Fruit fly (Drosophila melanogaster) whole organism, prepupa: Measurements from ENCODE around the gene Dsor1.
A peak's percentile ranks its signal among the peaks of the same experiment; 100 is the strongest.

Source experiments
- Blimp-1 ChIP-seq: fragments of 200-800 bp; sonication (Bioruptor generic); optimal IDR thresholded peaks from 3 replicates; lab custom pipeline; 2017; ENCODE audit warnings: missing biosample characterization, missing genetic modification characterization, mild to moderate bottlenecking, moderate library complexity, missing genetic modification reagents
- CG10631 ChIP-seq: fragments of 200-800 bp; sonication (Bioruptor generic); optimal IDR thresholded peaks from 2 replicates; lab custom pipeline; 2016; ENCODE audit warnings: missing biosample characterization, missing genetic modification characterization
- CG11294 ChIP-seq: fragments of 200-800 bp; sonication (Bioruptor generic); IDR thresholded peaks from 2 replicates; pipeline ENCODE4 v1.3.6; 2022; ENCODE audit warnings: missing biosample characterization, missing genetic modification characterization
- CG11762 ChIP-seq: fragments of 200-800 bp; sonication (Bioruptor generic); optimal IDR thresholded peaks from 3 replicates; lab custom pipeline; 2016; ENCODE audit warnings: missing biosample characterization, missing genetic modification characterization; ENCODE audit not compliant: insufficient read depth
- CG11902 ChIP-seq: fragments of 200-800 bp; sonication (Bioruptor generic); optimal IDR thresholded peaks from 3 replicates; lab custom pipeline; 2016; ENCODE audit warnings: missing biosample characterization, missing genetic modification characterization
- CG1621 ChIP-seq: fragments of 200-800 bp; sonication (Bioruptor generic); optimal IDR thresholded peaks from 3 replicates; lab custom pipeline; 2018; ENCODE audit warnings: missing biosample characterization, mild to moderate bottlenecking, missing genetic modification characterization
- CG16779 ChIP-seq: fragments of 200-800 bp; sonication (Bioruptor generic); optimal IDR thresholded peaks from 3 replicates; lab custom pipeline; 2017; ENCODE audit warnings: missing biosample characterization, mild to moderate bottlenecking, missing genetic modification characterization
- CG3032 ChIP-seq: fragments of 200-800 bp; optimal IDR thresholded peaks from 2 replicates; lab custom pipeline; 2019; ENCODE audit warnings: missing biosample characterization, mild to moderate bottlenecking, missing genetic modification characterization, moderate library complexity
- CG32006 ChIP-seq: fragments of 200-800 bp; sonication (Bioruptor generic); optimal IDR thresholded peaks from 3 replicates; lab custom pipeline; 2017; ENCODE audit warnings: missing biosample characterization, mild to moderate bottlenecking, missing genetic modification characterization
- CG34406 ChIP-seq: fragments of 200-800 bp; sonication (Bioruptor generic); optimal IDR thresholded peaks from 3 replicates; lab custom pipeline; 2016; ENCODE audit warnings: missing biosample characterization, missing genetic modification characterization
- CG3919 ChIP-seq: fragments of 200-800 bp; sonication (Bioruptor generic); optimal IDR thresholded peaks from 3 replicates; lab custom pipeline; 2016; ENCODE audit warnings: missing biosample characterization, missing genetic modification characterization
- CG6163 ChIP-seq: fragments of 200-800 bp; sonication (Bioruptor generic); IDR thresholded peaks from 3 replicates; pipeline ENCODE4 v1.3.6; 2022; ENCODE audit warnings: missing biosample characterization, missing genetic modification characterization
- CG6276 ChIP-seq: fragments of 200-800 bp; sonication (Bioruptor generic); optimal IDR thresholded peaks from 2 replicates; lab custom pipeline; 2017; ENCODE audit warnings: missing biosample characterization, mild to moderate bottlenecking, missing genetic modification characterization
- CG6808 ChIP-seq: fragments of 200-800 bp; sonication (Bioruptor generic); optimal IDR thresholded peaks from 3 replicates; lab custom pipeline; 2017; ENCODE audit warnings: missing biosample characterization, missing genetic modification characterization, mild to moderate bottlenecking, moderate library complexity, missing genetic modification reagents
- CG7368 ChIP-seq: fragments of 200-800 bp; sonication (Bioruptor generic); optimal IDR thresholded peaks from 3 replicates; lab custom pipeline; 2016; ENCODE audit warnings: missing biosample characterization, missing genetic modification characterization
- CG8119 ChIP-seq: fragments of 200-800 bp; sonication (Bioruptor generic); IDR thresholded peaks from 3 replicates; pipeline ENCODE4 v1.3.6; 2022; ENCODE audit warnings: missing biosample characterization, missing genetic modification characterization
- CG8319 ChIP-seq: fragments of 200-800 bp; sonication (Bioruptor generic); optimal IDR thresholded peaks from 3 replicates; lab custom pipeline; 2016; ENCODE audit warnings: missing biosample characterization, missing genetic modification characterization
- CG9139 ChIP-seq: fragments of 200-800 bp; sonication (Bioruptor generic); optimal IDR thresholded peaks from 3 replicates; lab custom pipeline; 2017; ENCODE audit warnings: missing biosample characterization, mild to moderate bottlenecking, missing genetic modification characterization
- Eip75B ChIP-seq: fragments of 200-800 bp; sonication (Bioruptor generic); optimal IDR thresholded peaks from 3 replicates; lab custom pipeline; 2016; ENCODE audit warnings: missing biosample characterization, missing genetic modification characterization
- Eip78C ChIP-seq: fragments of 200-800 bp; sonication (Bioruptor generic); peaks from one replicate; lab custom pipeline; 2016; ENCODE audit warnings: missing biosample characterization, missing genetic modification characterization
- Eip93F ChIP-seq: fragments of 200-800 bp; sonication (Bioruptor generic); optimal IDR thresholded peaks from 2 replicates; lab custom pipeline; 2016; ENCODE audit warnings: missing biosample characterization, mild to moderate bottlenecking, missing genetic modification characterization
- Ets21C ChIP-seq: fragments of 200-800 bp; sonication (Bioruptor generic); optimal IDR thresholded peaks from 3 replicates; lab custom pipeline; 2016; ENCODE audit warnings: missing biosample characterization, missing genetic modification characterization
- Ets96B ChIP-seq: fragments of 200-800 bp; optimal IDR thresholded peaks from 2 replicates; lab custom pipeline; 2019; ENCODE audit warnings: missing biosample characterization, mild to moderate bottlenecking, missing genetic modification characterization, moderate library complexity
- Gug ChIP-seq: fragments of 200-800 bp; sonication (Bioruptor generic); IDR thresholded peaks from 2 replicates; pipeline ENCODE4 v1.3.6; 2022; ENCODE audit warnings: missing biosample characterization, missing genetic modification characterization
- Hr39 ChIP-seq: fragments of 200-800 bp; sonication (Bioruptor generic); optimal IDR thresholded peaks from 2 replicates; lab custom pipeline; 2016; ENCODE audit warnings: missing biosample characterization, missing genetic modification characterization
- Hr4 ChIP-seq: fragments of 200-800 bp; sonication (Bioruptor generic); optimal IDR thresholded peaks from 3 replicates; lab custom pipeline; 2016; ENCODE audit warnings: missing biosample characterization, missing genetic modification characterization
- Lpt ChIP-seq: fragments of 200-800 bp; sonication (Bioruptor generic); optimal IDR thresholded peaks from 3 replicates; lab custom pipeline; 2016; ENCODE audit warnings: missing biosample characterization, missing genetic modification characterization
- Met ChIP-seq: fragments of 200-800 bp; sonication (Bioruptor generic); optimal IDR thresholded peaks from 3 replicates; lab custom pipeline; 2016; ENCODE audit warnings: missing biosample characterization, missing genetic modification characterization
- OdsH ChIP-seq: fragments of 200-800 bp; sonication (Bioruptor generic); optimal IDR thresholded peaks from 3 replicates; lab custom pipeline; 2016; ENCODE audit warnings: missing biosample characterization, missing genetic modification characterization
- Smox ChIP-seq: fragments of 200-800 bp; sonication (Bioruptor generic); optimal IDR thresholded peaks from 3 replicates; lab custom pipeline; 2016; ENCODE audit warnings: missing biosample characterization, missing genetic modification characterization
- Sox15 ChIP-seq: fragments of 200-800 bp; sonication (Bioruptor generic); optimal IDR thresholded peaks from 3 replicates; lab custom pipeline; 2016; ENCODE audit warnings: missing biosample characterization, missing genetic modification characterization
- achi ChIP-seq: fragments of 200-800 bp; sonication (Bioruptor generic); optimal IDR thresholded peaks from 3 replicates; lab custom pipeline; 2016; ENCODE audit warnings: missing biosample characterization, missing genetic modification characterization
- acj6 ChIP-seq: fragments of 200-800 bp; sonication (Bioruptor generic); optimal IDR thresholded peaks from 3 replicates; lab custom pipeline; 2016; ENCODE audit warnings: missing biosample characterization, missing genetic modification characterization
- cyc ChIP-seq: fragments of 200-800 bp; sonication (Bioruptor generic); optimal IDR thresholded peaks from 3 replicates; lab custom pipeline; 2016; ENCODE audit warnings: missing biosample characterization, missing genetic modification characterization
- dac ChIP-seq: fragments of 200-800 bp; sonication (Bioruptor generic); optimal IDR thresholded peaks from 2 replicates; lab custom pipeline; 2017; ENCODE audit warnings: missing biosample characterization, mild to moderate bottlenecking, missing genetic modification characterization
- eg ChIP-seq: fragments of 200-800 bp; sonication (Bioruptor generic); IDR thresholded peaks from 3 replicates; pipeline ENCODE4 v1.3.6; 2022; ENCODE audit warnings: missing biosample characterization, missing genetic modification characterization
- esn ChIP-seq: fragments of 200-800 bp; sonication (Bioruptor generic); optimal IDR thresholded peaks from 2 replicates; lab custom pipeline; 2016; ENCODE audit warnings: missing biosample characterization, mild to moderate bottlenecking, missing genetic modification characterization, moderate library complexity
- fd59A ChIP-seq: fragments of 200-800 bp; sonication (Bioruptor generic); optimal IDR thresholded peaks from 2 replicates; lab custom pipeline; 2017; ENCODE audit warnings: missing biosample characterization, mild to moderate bottlenecking, missing genetic modification characterization, missing genetic modification reagents
- fd85E ChIP-seq: fragments of 200-800 bp; sonication (Bioruptor generic); optimal IDR thresholded peaks from 3 replicates; lab custom pipeline; 2016; ENCODE audit warnings: missing biosample characterization, missing genetic modification characterization
- fkh ChIP-seq: fragments of 200-800 bp; sonication (Bioruptor generic); optimal IDR thresholded peaks from 3 replicates; lab custom pipeline; 2017; ENCODE audit warnings: missing biosample characterization, mild to moderate bottlenecking, missing genetic modification characterization, moderate library complexity
- lz ChIP-seq: fragments of 200-800 bp; sonication (Bioruptor generic); optimal IDR thresholded peaks from 3 replicates; lab custom pipeline; 2016; ENCODE audit warnings: missing biosample characterization, missing genetic modification characterization
- pdm3 ChIP-seq: fragments of 200-800 bp; sonication (Bioruptor generic); optimal IDR thresholded peaks from 3 replicates; lab custom pipeline; 2016; ENCODE audit warnings: missing biosample characterization, missing genetic modification characterization
- salr ChIP-seq, 2 experiments: fragments of 200-800 bp; sonication (Bioruptor generic); optimal IDR thresholded peaks; 3 replicates each; lab custom pipeline; 2016 to 2018; ENCODE audit warnings: missing biosample characterization in 2 of 2, missing genetic modification characterization in 2 of 2, mild to moderate bottlenecking in 1 of 2
- spab ChIP-seq: fragments of 200-800 bp; sonication (Bioruptor generic); optimal IDR thresholded peaks from 2 replicates; lab custom pipeline; 2017; ENCODE audit warnings: missing biosample characterization, mild to moderate bottlenecking, missing genetic modification characterization, missing genetic modification reagents
- ss ChIP-seq, 2 experiments: fragments of 200-800 bp; sonication (Bioruptor generic); optimal IDR thresholded peaks; 2 replicates in 1 of 2; 3 replicates in 1 of 2; lab custom pipeline; 2017 to 2018; ENCODE audit warnings: mild to moderate bottlenecking in 2 of 2, missing biosample characterization in 2 of 2, missing genetic modification characterization in 2 of 2, moderate library complexity in 1 of 2
- topi ChIP-seq: fragments of 200-800 bp; sonication (Bioruptor generic); optimal IDR thresholded peaks from 3 replicates; lab custom pipeline; 2016; ENCODE audit warnings: missing biosample characterization, missing genetic modification characterization

Dsor1 gene

DNA sequence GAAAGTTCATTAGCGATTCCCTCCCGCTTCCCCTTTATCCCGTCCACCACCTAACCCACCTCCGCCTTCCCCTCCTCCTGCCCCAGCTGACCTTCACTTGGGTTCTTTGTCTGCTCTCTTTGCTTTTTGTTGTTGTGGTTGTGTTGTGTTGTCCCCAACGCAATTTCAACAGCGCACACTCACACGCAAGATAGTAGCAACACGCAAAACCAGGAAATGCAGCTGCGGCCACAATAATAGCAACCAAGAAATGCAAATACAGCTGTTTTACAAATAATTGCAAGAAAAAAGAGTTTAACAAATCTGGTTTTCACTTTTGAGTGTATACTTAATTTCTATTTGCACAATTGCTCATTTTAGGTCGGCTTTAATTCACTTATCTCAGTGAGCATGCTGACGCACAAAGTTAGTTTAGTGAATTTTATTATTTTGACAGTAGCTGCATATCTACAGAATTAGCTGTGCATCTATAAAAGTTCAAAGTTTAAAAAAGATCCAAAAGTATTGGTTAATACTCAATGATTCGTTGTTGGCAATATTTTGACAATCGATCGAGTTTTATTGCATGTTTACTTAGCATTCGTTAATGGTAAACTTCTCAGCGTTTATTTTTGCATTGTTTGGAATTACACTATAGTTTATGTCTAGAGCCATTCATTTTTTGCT lies 4.2 kb downstream of the Dsor1 start (continued):
- TF ChIP-seq Eip75B (GFP tag; lab: Kevin White, UChicago) (peak; percentile 45), ss (GFP tag; optimal IDR thresholded peaks at IDR 0.05; lab: Kevin White, UChicago) (peak in 1 of 2 experiments; percentile 29), achi (GFP tag; lab: Kevin White, UChicago) (peak; percentile 51), Smox (GFP tag; lab: Kevin White, UChicago) (peak; percentile 64), fkh (GFP tag; lab: Kevin White, UChicago) (peak; percentile 33), CG1621 (tag; lab: Kevin White, UChicago) (peak; percentile 56), CG10631 (GFP tag; lab: Kevin White, UChicago) (peak; percentile 49), CG6276 (GFP tag; lab: Kevin White, UChicago) (peak; percentile 50), Hr4 (GFP tag; lab: Kevin White, UChicago) (peak; percentile 54)

DNA sequence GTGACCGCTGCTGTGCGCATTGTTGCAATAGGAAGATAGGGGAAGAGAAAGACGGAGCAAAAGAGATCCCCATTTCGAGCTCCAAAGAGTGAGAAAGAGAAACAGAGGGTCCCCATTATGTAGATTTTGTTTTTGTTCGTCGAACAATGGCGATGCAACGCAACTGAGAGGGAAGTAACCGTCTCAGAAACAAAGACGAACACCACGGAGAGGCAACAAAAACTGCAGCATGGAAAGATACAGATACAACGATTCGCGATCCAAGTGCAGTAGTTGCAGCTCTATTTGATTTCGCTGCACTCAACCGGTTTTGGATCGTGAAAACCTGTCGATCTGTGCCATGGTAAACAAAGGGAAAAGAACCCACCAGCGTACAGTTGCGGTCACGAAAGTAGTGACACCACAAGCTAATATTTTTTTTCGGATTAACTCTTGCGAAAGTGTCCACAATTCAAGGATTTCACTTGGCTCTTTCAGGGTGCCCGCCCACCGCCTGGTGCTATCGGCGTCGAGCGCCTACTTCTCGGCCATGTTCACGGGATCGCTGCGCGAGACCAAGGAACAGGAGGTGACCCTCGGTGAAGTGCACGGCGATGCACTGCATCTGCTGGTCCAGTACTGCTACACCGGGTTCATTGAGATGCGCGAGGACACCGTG lies 5.0 kb downstream of the Dsor1 start:
- TF ChIP-seq CG34406 (no peak), Met (GFP tag; lab: Kevin White, UChicago) (no peak), CG3919 (GFP tag; lab: Kevin White, UChicago) (no peak), OdsH (GFP tag; lab: Kevin White, UChicago) (no peak), CG10631 (GFP tag; lab: Kevin White, UChicago) (no peak), CG8119 (GFP tag; lab: Robert Waterston, UW) (peak; percentile 45), lz (peak; percentile 12), Eip78C (peak; percentile 53), Lpt (GFP tag; lab: Kevin White, UChicago) (no peak), ss (GFP tag; optimal IDR thresholded peaks at IDR 0.05; lab: Kevin White, UChicago) (no peak), esn (no peak), CG11762 (GFP tag; lab: Kevin White, UChicago) (no peak), CG6163 (GFP tag; lab: Robert Waterston, UW) (peak; percentile 57; the same call in 2 of the 3 replicates), Ets96B (tag; lab: Kevin White, UChicago) (no peak), salr (GFP tag; optimal IDR thresholded peaks at IDR 0.05; lab: Kevin White, UChicago) (no peak), acj6 (GFP tag; lab: Kevin White, UChicago) (no peak), topi (GFP tag; lab: Kevin White, UChicago) (peak; percentile 12), CG6808 (GFP tag; lab: Kevin White, UChicago) (peak; percentile 34), CG11294 (GFP tag; lab: Robert Waterston, UW) (peak; percentile 27; the same call in 1 of the 2 replicates), Hr39 (GFP tag; lab: Kevin White, UChicago) (no peak), dac (peak; percentile 9), cyc (no peak), CG7368 (GFP tag; lab: Kevin White, UChicago) (no peak), fd85E (GFP tag; lab: Kevin White, UChicago) (no peak), CG11902 (no peak), achi (GFP tag; lab: Kevin White, UChicago) (no peak), CG8319 (GFP tag; lab: Kevin White, UChicago) (no peak), CG32006 (peak; percentile 20), Blimp-1 (GFP tag; lab: Kevin White, UChicago) (no peak), pdm3 (GFP tag; lab: Kevin White, UChicago) (peak; percentile 15), Ets21C (GFP tag; lab: Kevin White, UChicago) (no peak), CG16779 (tag; lab: Kevin White, UChicago) (no peak), fkh (GFP tag; lab: Kevin White, UChicago) (no peak), CG1621 (tag; lab: Kevin White, UChicago) (peak; percentile 42), Sox15 (GFP tag; lab: Kevin White, UChicago) (no peak), CG9139 (peak; percentile 46), Eip93F (GFP tag; lab: Kevin White, UChicago) (no peak), Eip75B (GFP tag; lab: Kevin White, UChicago) (no peak), fd59A (GFP tag; lab: Kevin White, UChicago) (no peak), CG6276 (GFP tag; lab: Kevin White, UChicago) (no peak), eg (GFP tag; lab: Robert Waterston, UW) (peak; percentile 68), spab (GFP tag; lab: Kevin White, UChicago) (no peak), CG3032 (tag; lab: Kevin White, UChicago) (no peak), Gug (no peak; the same call in 1 of the 2 replicates)
